Fruit fly (Drosophila melanogaster) whole organism: ENCODE results near the gene BckdhA.

ENCODE experiments used
- Dll ChIP-seq: fragments of >200 bp; optimal IDR thresholded peaks from 2 replicates; lab custom pipeline; 2017
- psq ChIP-seq: fragments of >200 bp; optimal IDR thresholded peaks from 2 replicates; lab custom pipeline; 2017

- TF ChIP-seq Dll (no peak), psq (lab: Kevin White, UChicago) (no peak)
Observed at dm6 chr3R:9594839-9595238, 39.3 kb downstream of the BckdhA start.
